Worm (Caenorhabditis elegans) whole organism, mixed stage, embryonic: ENCODE measurements around the gene F08G2.7.
"Not testable (repeated sequence)": the region's sequence is repeated elsewhere in the genome, so short reads cannot be mapped to it uniquely, and the experiment has no call there.

Experiments used
- bed-3 ChIP-seq: fragments of 200-800 bp; sonication (Bioruptor generic); optimal IDR thresholded peaks from 3 replicates; lab custom pipeline; 2018; ENCODE audit warnings: mild to moderate bottlenecking, missing genetic modification characterization, moderate library complexity, missing compliant biosample characterization
- blmp-1 ChIP-seq: fragments of 150-350 bp; optimal IDR thresholded peaks from 2 replicates; lab custom pipeline; 2014; ENCODE audit warnings: missing biosample characterization, missing genetic modification characterization
- ceh-39 ChIP-seq: fragments of 150-350 bp; optimal IDR thresholded peaks from 2 replicates; lab custom pipeline; 2014; ENCODE audit warnings: missing biosample characterization, missing genetic modification characterization
- ceh-43 ChIP-seq: fragments of 200-800 bp; sonication (Bioruptor generic); optimal IDR thresholded peaks from 2 replicates; lab custom pipeline; 2018; ENCODE audit warnings: mild to moderate bottlenecking, missing genetic modification characterization, moderate library complexity, missing compliant biosample characterization
- ceh-83 ChIP-seq: fragments of 200-800 bp; sonication (Bioruptor generic); optimal IDR thresholded peaks from 2 replicates; lab custom pipeline; 2018; ENCODE audit warnings: mild to moderate bottlenecking, missing genetic modification characterization, missing compliant biosample characterization
- ces-1 ChIP-seq: fragments of 150-350 bp; optimal IDR thresholded peaks from 2 replicates; lab custom pipeline; 2014; ENCODE audit warnings: missing biosample characterization, missing genetic modification reagents, missing genetic modification characterization
- cnd-1 ChIP-seq: fragments of 200-800 bp; sonication (Bioruptor generic); optimal IDR thresholded peaks from 2 replicates; lab custom pipeline; 2018; ENCODE audit warnings: mild to moderate bottlenecking, missing genetic modification characterization, missing compliant biosample characterization
- drap-1 ChIP-seq: fragments of 200-800 bp; sonication (Bioruptor generic); optimal IDR thresholded peaks from 3 replicates; lab custom pipeline; 2018; ENCODE audit warnings: mild to moderate bottlenecking, missing genetic modification characterization, missing compliant biosample characterization
- elt-1 ChIP-seq: sonication (generic microtip); optimal IDR thresholded peaks from 2 replicates; lab custom pipeline; 2017; ENCODE audit warnings: missing genetic modification characterization, mild to moderate bottlenecking, missing compliant biosample characterization, antibody characterized with exemption, moderate library complexity, borderline replicate concordance; ENCODE audit not compliant: insufficient read depth
- elt-3 ChIP-seq: fragments of 150-350 bp; optimal IDR thresholded peaks from 2 replicates; lab custom pipeline; 2014; ENCODE audit warnings: missing biosample characterization, missing genetic modification characterization
- flh-1 ChIP-seq: fragments of 200-800 bp; sonication (Bioruptor generic); optimal IDR thresholded peaks from 2 replicates; lab custom pipeline; 2018; ENCODE audit warnings: mild to moderate bottlenecking, missing genetic modification characterization, moderate library complexity, missing compliant biosample characterization
- hlh-1 ChIP-seq: fragments of 150-350 bp; optimal IDR thresholded peaks from 2 replicates; lab custom pipeline; 2014; ENCODE audit warnings: missing biosample characterization, missing genetic modification reagents, missing genetic modification characterization
- lin-13 ChIP-seq: fragments of 150-350 bp; optimal IDR thresholded peaks from 2 replicates; lab custom pipeline; 2014; ENCODE audit warnings: missing biosample characterization, missing genetic modification characterization
- lin-32 ChIP-seq: fragments of 200-800 bp; sonication (Bioruptor generic); optimal IDR thresholded peaks from 2 replicates; lab custom pipeline; 2018; ENCODE audit warnings: mild to moderate bottlenecking, missing genetic modification characterization, missing compliant biosample characterization
- lsy-2 ChIP-seq: fragments of 150-350 bp; optimal IDR thresholded peaks from 2 replicates; lab custom pipeline; 2014; ENCODE audit warnings: missing biosample characterization, missing genetic modification characterization
- mab-5 ChIP-seq: fragments of 150-350 bp; optimal IDR thresholded peaks from 2 replicates; lab custom pipeline; 2014; ENCODE audit warnings: missing biosample characterization, missing genetic modification characterization
- nhr-12 ChIP-seq: fragments of 150-350 bp; optimal IDR thresholded peaks from 2 replicates; lab custom pipeline; 2014; ENCODE audit warnings: missing biosample characterization, missing genetic modification characterization
- nhr-2 ChIP-seq: fragments of 150-350 bp; optimal IDR thresholded peaks from 2 replicates; lab custom pipeline; 2014; ENCODE audit warnings: missing biosample characterization, missing genetic modification characterization
- nhr-237 ChIP-seq: fragments of 150-350 bp; optimal IDR thresholded peaks from 2 replicates; lab custom pipeline; 2014; ENCODE audit warnings: missing biosample characterization, missing genetic modification characterization
- nhr-28 ChIP-seq: fragments of 150-350 bp; optimal IDR thresholded peaks from 2 replicates; lab custom pipeline; 2014; ENCODE audit warnings: missing biosample characterization, missing genetic modification characterization
- nhr-76 ChIP-seq: sonication (generic microtip); optimal IDR thresholded peaks from 2 replicates; lab custom pipeline; 2017; ENCODE audit warnings: missing biosample characterization, missing genetic modification characterization
- sem-2 ChIP-seq: fragments of 200-800 bp; sonication (Bioruptor generic); optimal IDR thresholded peaks from 2 replicates; lab custom pipeline; 2018; ENCODE audit warnings: mild to moderate bottlenecking, missing genetic modification characterization, missing compliant biosample characterization
- snpc-4 ChIP-seq: fragments of 150-350 bp; optimal IDR thresholded peaks from 2 replicates; lab custom pipeline; 2014; ENCODE audit warnings: missing biosample characterization, missing genetic modification characterization
- sptf-1 ChIP-seq: sonication (generic microtip); optimal IDR thresholded peaks from 2 replicates; lab custom pipeline; 2017; ENCODE audit warnings: mild to moderate bottlenecking, missing genetic modification characterization, moderate library complexity, missing compliant biosample characterization
- tbx-8 ChIP-seq: fragments of 200-800 bp; sonication (Bioruptor generic); optimal IDR thresholded peaks from 2 replicates; lab custom pipeline; 2018; ENCODE audit warnings: mild to moderate bottlenecking, missing genetic modification characterization, moderate library complexity, missing compliant biosample characterization
- unc-120 ChIP-seq: sonication (generic microtip); optimal IDR thresholded peaks from 2 replicates; lab custom pipeline; 2017; ENCODE audit warnings: missing genetic modification characterization, missing compliant biosample characterization; ENCODE audit not compliant: poor library complexity, severe bottlenecking
- unc-39 ChIP-seq: fragments of 150-350 bp; optimal IDR thresholded peaks from 2 replicates; lab custom pipeline; 2014; ENCODE audit warnings: missing biosample characterization, missing genetic modification characterization
- zip-8 ChIP-seq: fragments of 150-350 bp; optimal IDR thresholded peaks from 2 replicates; lab custom pipeline; 2014; ENCODE audit warnings: missing biosample characterization, missing genetic modification characterization
- ztf-11 ChIP-seq: fragments of 150-350 bp; optimal IDR thresholded peaks from 2 replicates; lab custom pipeline; 2014; ENCODE audit warnings: missing biosample characterization, missing genetic modification characterization

The F08G2.7 gene

DNA sequence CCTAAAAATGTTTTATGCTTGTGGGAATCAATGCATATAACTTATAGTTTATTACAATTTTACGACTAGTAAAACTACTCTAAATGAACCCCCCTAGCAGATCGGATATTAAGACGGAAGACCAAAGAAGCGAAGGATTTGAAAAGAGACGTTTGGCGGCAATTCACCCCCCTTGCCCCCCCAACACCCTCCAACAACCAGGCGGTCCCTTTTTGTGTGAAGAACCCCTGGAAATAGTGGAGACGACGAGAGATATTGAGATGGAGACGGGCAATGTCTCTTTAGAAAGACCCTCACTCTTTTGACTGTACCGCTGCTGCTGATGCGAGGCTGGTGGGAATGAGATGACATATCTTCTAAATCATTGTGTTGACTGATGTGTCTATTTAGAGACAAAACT is 6.4 kb upstream of the F08G2.7 start:
- peak; percentile 15 for TF ChIP-seq unc-120
- peak; percentile 20 for TF ChIP-seq hlh-1
- peak; percentile 37 for TF ChIP-seq cnd-1 (tag; lab: Kevin White, UChicago)
- no peak for TF ChIP-seq zip-8
- TF ChIP-seq nhr-2 (tag; lab: Kevin White, UChicago), result peak; percentile 7
- TF ChIP-seq mab-5 (tag; lab: Kevin White, UChicago), result no peak

DNA sequence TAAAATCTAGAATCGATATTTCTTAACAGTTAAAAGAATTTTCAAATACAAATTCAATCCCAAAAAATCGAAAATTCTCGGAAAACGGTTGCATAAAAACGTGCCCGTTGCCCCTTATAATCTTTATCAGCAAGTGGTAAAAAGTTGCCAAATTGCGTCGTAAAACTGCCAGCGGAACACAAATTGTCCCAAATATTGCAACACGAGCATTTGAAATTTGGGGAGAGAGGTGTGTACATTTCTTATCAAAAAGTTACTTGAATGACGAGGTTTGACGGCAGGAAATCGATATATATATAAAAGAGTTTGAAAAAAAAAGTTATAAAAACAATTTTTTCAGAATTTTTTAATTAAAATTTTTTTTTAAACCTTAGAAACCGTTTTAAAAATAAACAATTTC is 5.1 kb upstream of the F08G2.7 start:
- no peak for TF ChIP-seq nhr-28 (tag; lab: Kevin White, UChicago)
- no peak for TF ChIP-seq nhr-237 (tag; lab: Kevin White, UChicago)
- no peak for TF ChIP-seq unc-39 (tag; lab: Kevin White, UChicago)
- TF ChIP-seq lin-32 (GFP tag; lab: Kevin White, UChicago), result no peak
- no peak for TF ChIP-seq blmp-1 (tag; lab: Kevin White, UChicago)
- no peak for TF ChIP-seq elt-3 (tag; lab: Kevin White, UChicago)
- TF ChIP-seq ces-1, result no peak
- TF ChIP-seq tbx-8 (GFP tag; lab: Kevin White, UChicago), result no peak

- TF ChIP-seq ceh-83, result no peak
- no peak for TF ChIP-seq unc-39 (tag; lab: Kevin White, UChicago)
- TF ChIP-seq elt-1 (tag; lab: Kevin White, UChicago), result no peak
- no peak for TF ChIP-seq cnd-1 (tag; lab: Kevin White, UChicago)
- no peak for TF ChIP-seq snpc-4
- no peak for TF ChIP-seq nhr-76 (tag; lab: Kevin White, UChicago)
- no peak for TF ChIP-seq zip-8
- no peak for TF ChIP-seq mab-5 (tag; lab: Kevin White, UChicago)
- no peak for TF ChIP-seq nhr-12
- no peak for TF ChIP-seq sem-2
- no peak for TF ChIP-seq sptf-1 (tag; lab: Kevin White, UChicago)
- TF ChIP-seq tbx-8 (GFP tag; lab: Kevin White, UChicago), result no peak
- TF ChIP-seq drap-1 (GFP tag; lab: Kevin White, UChicago), result no peak
- no peak for TF ChIP-seq blmp-1 (tag; lab: Kevin White, UChicago)
- TF ChIP-seq ces-1, result no peak
- no peak for TF ChIP-seq lin-32 (GFP tag; lab: Kevin White, UChicago)
These were observed 1.4 kb upstream of the F08G2.7 start for ce11 chrII:13842340-13842739.

- TF ChIP-seq tbx-8 (GFP tag; lab: Kevin White, UChicago) (no peak), nhr-12 (no peak), flh-1 (GFP tag; lab: Kevin White, UChicago) (no peak), snpc-4 (no peak), sptf-1 (tag; lab: Kevin White, UChicago) (no peak), hlh-1 (no peak), nhr-2 (tag; lab: Kevin White, UChicago) (no peak), lsy-2 (tag; lab: Kevin White, UChicago) (no peak), zip-8 (no peak), nhr-237 (tag; lab: Kevin White, UChicago) (no peak), ztf-11 (no peak), lin-13 (tag; lab: Kevin White, UChicago) (no peak), lin-32 (GFP tag; lab: Kevin White, UChicago) (no peak), ceh-39 (tag; lab: Kevin White, UChicago) (no peak)
- TF ChIP-seq, all 35 proteins: peak for 0
These were observed 1.5 kb downstream of the F08G2.7 start for ce11 chrII:13839454-13839853.

DNA sequence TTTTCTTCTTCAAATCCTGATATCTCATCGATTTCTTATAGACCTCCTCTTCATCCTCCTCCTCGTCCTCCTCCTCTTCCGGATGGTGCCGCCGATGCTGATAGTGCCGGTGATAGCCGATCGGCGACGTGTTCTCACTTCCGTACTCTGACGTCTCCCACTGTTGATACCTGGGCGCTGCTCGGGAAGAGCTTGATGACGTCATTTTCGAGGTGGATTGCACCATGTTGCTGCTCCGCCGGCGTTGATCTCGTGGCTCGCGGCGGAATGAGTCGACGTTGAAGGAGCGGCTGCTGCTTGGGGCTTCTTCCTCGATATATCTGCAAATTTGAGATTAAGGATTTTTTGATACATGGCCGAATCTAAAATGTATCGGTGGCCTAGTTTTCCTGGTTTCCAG is 2.6 kb downstream of the F08G2.7 start:
- TF ChIP-seq bed-3 (no peak), lin-32 (GFP tag; lab: Kevin White, UChicago) (no peak), blmp-1 (tag; lab: Kevin White, UChicago) (no peak), zip-8 (peak; percentile 53), ceh-43 (no peak)

ce11 chrII:13835724-13836307 is 5.1 kb downstream of the F08G2.7 start, which contains the start of gene ins-37:
TSS of gene ins-37 (minus strand) at chrII:13836107.
- TF ChIP-seq sptf-1 (tag; lab: Kevin White, UChicago); drap-1 (GFP tag; lab: Kevin White, UChicago); lin-13 (tag; lab: Kevin White, UChicago): not testable (repeated sequence)
